Comparison of ENCODE assay signal across 1 worm cellular context in genomic region chrII:1621795-1622194, ce11.
TF ChIP-seq lines count a peak whose summit lies in the region.

No protein-coding gene starts in this region.

TF ChIP-seq in whole organism, L1 larva, 84 proteins besides CTCF, POLR2A, EP300 and RAD21 (continued from another document):
- TF ChIP-seq ets-5 (GFP tag; IDR thresholded peaks at IDR 0.05; lab: Robert Waterston, UW) (no peak), ztf-4 (tag; optimal IDR thresholded peaks at IDR 0.05; lab: Kevin White, UChicago) (no peak)
